Worm (Caenorhabditis elegans) whole organism, young adult: Measurements from ENCODE around the gene Y39B6A.42.

Experiments
- F22D6.2 ChIP-seq: sonication (generic microtip); optimal IDR thresholded peaks from 2 replicates; lab custom pipeline; 2016; ENCODE audit warnings: mild to moderate bottlenecking, missing genetic modification characterization, missing compliant biosample characterization
- F23B12.7 ChIP-seq: sonication (generic microtip); optimal IDR thresholded peaks from 2 replicates; lab custom pipeline; 2017; ENCODE audit warnings: missing genetic modification characterization, mild to moderate bottlenecking, missing compliant biosample characterization, antibody characterized with exemption, moderate library complexity; ENCODE audit not compliant: insufficient read depth
- Y79H2A.3 ChIP-seq: fragments of 200-800 bp; sonication (Bioruptor generic); conservative IDR thresholded peaks from 2 replicates; pipeline ENCODE4 v1.3.6; 2022; ENCODE audit warnings: missing genetic modification reagents, missing genetic modification characterization, missing compliant biosample characterization
- ceh-58 ChIP-seq: fragments of 200-800 bp; sonication (Bioruptor generic); IDR thresholded peaks from 2 replicates; pipeline ENCODE4 v1.3.6; 2022; ENCODE audit warnings: missing genetic modification characterization, missing compliant biosample characterization
- ets-4 ChIP-seq: fragments of 200-800 bp; sonication (Bioruptor generic); optimal IDR thresholded peaks from 2 replicates; lab custom pipeline; 2018; ENCODE audit warnings: mild to moderate bottlenecking, missing genetic modification characterization, missing compliant biosample characterization
- fkh-3 ChIP-seq: sonication (generic microtip); optimal IDR thresholded peaks from 2 replicates; lab custom pipeline; 2016; ENCODE audit warnings: mild to moderate bottlenecking, missing genetic modification characterization, missing compliant biosample characterization
- him-1 ChIP-seq: sonication (generic microtip); optimal IDR thresholded peaks from 2 replicates; lab custom pipeline; 2016; ENCODE audit warnings: missing genotype, missing genetic modification reagents, missing genetic modification characterization, missing compliant biosample characterization
- lag-1 ChIP-seq: fragments of 200-800 bp; sonication (Bioruptor generic); IDR thresholded peaks from 2 replicates; pipeline ENCODE4 v1.3.6; 2022; ENCODE audit warnings: missing genetic modification reagents, missing genetic modification characterization, missing compliant biosample characterization
- madf-6 ChIP-seq: fragments of 200-800 bp; sonication (Bioruptor generic); IDR thresholded peaks from 2 replicates; pipeline ENCODE4 v1.3.6; 2022; ENCODE audit warnings: missing genetic modification reagents, missing genetic modification characterization, missing compliant biosample characterization
- nfya-1 ChIP-seq: sonication (generic microtip); optimal IDR thresholded peaks from 2 replicates; lab custom pipeline; 2017; ENCODE audit warnings: antibody characterized with exemption, missing compliant biosample characterization, missing genetic modification characterization, borderline replicate concordance; ENCODE audit not compliant: insufficient read depth
- nfyb-1 ChIP-seq: fragments of 200-800 bp; sonication (Bioruptor generic); IDR thresholded peaks from 2 replicates; pipeline ENCODE4 v1.3.6; 2022; ENCODE audit warnings: missing genetic modification reagents, missing genetic modification characterization, missing compliant biosample characterization
- sea-2 ChIP-seq: fragments of 200-800 bp; sonication (Bioruptor generic); IDR thresholded peaks from 2 replicates; pipeline ENCODE4 v1.3.6; 2022; ENCODE audit warnings: missing genetic modification characterization, missing compliant biosample characterization
- unc-130 ChIP-seq: sonication (generic microtip); optimal IDR thresholded peaks from 2 replicates; lab custom pipeline; 2016; ENCODE audit warnings: missing genetic modification reagents, missing genetic modification characterization, missing compliant biosample characterization
- ztf-3 ChIP-seq: fragments of 200-800 bp; sonication (Bioruptor generic); optimal IDR thresholded peaks from 2 replicates; lab custom pipeline; 2018; ENCODE audit warnings: mild to moderate bottlenecking, missing genetic modification characterization, missing compliant biosample characterization

DNA sequence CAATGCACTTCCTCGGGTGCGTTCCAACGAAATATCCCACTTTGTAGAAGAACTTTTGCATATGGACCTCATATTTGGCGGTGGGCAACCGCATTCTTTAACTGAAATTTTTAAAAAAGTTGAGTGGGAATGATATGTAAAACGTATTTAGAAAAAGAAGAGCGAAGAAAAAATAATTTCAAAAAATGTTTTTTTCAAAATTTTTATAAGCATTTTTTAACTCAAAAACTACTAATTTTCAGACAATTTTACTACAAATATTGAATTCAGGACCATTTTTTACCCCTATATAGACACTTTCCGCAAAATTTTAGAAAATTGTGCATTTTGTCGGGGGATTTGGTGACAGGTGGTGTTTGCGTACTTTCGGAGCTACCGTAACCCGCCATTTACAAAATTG is 38.2 kb downstream of the Y39B6A.42 start, which contains the start of gene ptr-22:
- TF ChIP-seq nfyb-1 (GFP tag; lab: Robert Waterston, UW), result no peak
- no peak for TF ChIP-seq him-1 (tag; lab: Kevin White, UChicago)
- no peak for TF ChIP-seq fkh-3 (tag; lab: Kevin White, UChicago)
- TF ChIP-seq ceh-58 (GFP tag; lab: Robert Waterston, UW), result no peak
- no peak for TF ChIP-seq ztf-3 (GFP tag; lab: Kevin White, UChicago)
- no peak for TF ChIP-seq lag-1 (GFP tag; lab: Robert Waterston, UW)
- TF ChIP-seq F23B12.7 (tag; lab: Kevin White, UChicago), result no peak
- no peak for TF ChIP-seq madf-6 (GFP tag; lab: Robert Waterston, UW)
- TF ChIP-seq sea-2 (GFP tag; lab: Robert Waterston, UW), result no peak
- TF ChIP-seq unc-130 (GFP tag; lab: Kevin White, UChicago), result no peak
- TF ChIP-seq F22D6.2 (tag; lab: Kevin White, UChicago), result no peak
- TF ChIP-seq Y79H2A.3 (GFP tag; lab: Robert Waterston, UW), result no peak
- TF ChIP-seq ets-4 (GFP tag; lab: Kevin White, UChicago), result no peak
- no peak for TF ChIP-seq nfya-1 (tag; lab: Kevin White, UChicago)
